Fruit fly (Drosophila melanogaster) whole organism, embryonic: ENCODE data around the gene SmD2.
A peak's percentile ranks its signal among the peaks of the same experiment; 100 is the strongest.

ENCODE experiments used
- CG10959 ChIP-seq: fragments of 200-800 bp; sonication (Bioruptor generic); IDR thresholded peaks from 2 replicates; pipeline ENCODE4 v1.3.6; 2022; ENCODE audit warnings: missing biosample characterization, missing genetic modification characterization
- CG11456 ChIP-seq: fragments of 200-800 bp; sonication (Bioruptor generic); IDR thresholded peaks from 3 replicates; pipeline ENCODE4 v1.3.6; 2022; ENCODE audit warnings: missing biosample characterization, missing genetic modification characterization
- CG11723 ChIP-seq: fragments of 200-800 bp; sonication (Bioruptor generic); optimal IDR thresholded peaks from 2 replicates; lab custom pipeline; 2017; ENCODE audit warnings: missing biosample characterization, mild to moderate bottlenecking, missing genetic modification characterization
- CG13296 ChIP-seq: fragments of 200-800 bp; sonication (Bioruptor generic); optimal IDR thresholded peaks from 3 replicates; lab custom pipeline; 2018; ENCODE audit warnings: missing biosample characterization, mild to moderate bottlenecking, missing genetic modification characterization
- CG14014 ChIP-seq: fragments of 200-800 bp; sonication (Bioruptor generic); IDR thresholded peaks from 2 replicates; pipeline ENCODE4 v1.3.6; 2022; ENCODE audit warnings: missing biosample characterization, missing genetic modification characterization
- CG14710 ChIP-seq: fragments of 200-800 bp; sonication (Bioruptor generic); optimal IDR thresholded peaks from 3 replicates; lab custom pipeline; 2019; ENCODE audit warnings: missing biosample characterization, mild to moderate bottlenecking, missing genetic modification characterization, moderate library complexity
- CG1647 ChIP-seq: fragments of 200-800 bp; sonication (Bioruptor generic); optimal IDR thresholded peaks from 3 replicates; lab custom pipeline; 2016; ENCODE audit warnings: missing biosample characterization, missing genetic modification characterization
- CG17186 ChIP-seq: fragments of 200-800 bp; sonication (Bioruptor generic); optimal IDR thresholded peaks from 3 replicates; lab custom pipeline; 2017; ENCODE audit warnings: missing biosample characterization, missing genetic modification reagents, missing genetic modification characterization
- CG2116 ChIP-seq: fragments of 200-800 bp; sonication (Bioruptor generic); optimal IDR thresholded peaks from 3 replicates; lab custom pipeline; 2018; ENCODE audit warnings: missing biosample characterization, mild to moderate bottlenecking, missing genetic modification characterization
- CG30403 ChIP-seq: fragments of 200-800 bp; sonication (Bioruptor generic); optimal IDR thresholded peaks from 3 replicates; lab custom pipeline; 2016; ENCODE audit warnings: missing biosample characterization, missing genetic modification characterization
- CG31365 ChIP-seq: fragments of 200-800 bp; sonication (Bioruptor generic); optimal IDR thresholded peaks from 2 replicates; lab custom pipeline; 2018; ENCODE audit warnings: missing biosample characterization, mild to moderate bottlenecking, missing genetic modification characterization
- CG6689 ChIP-seq: fragments of 200-800 bp; sonication (Bioruptor generic); IDR thresholded peaks from 2 replicates; pipeline ENCODE4 v1.3.6; 2022; ENCODE audit warnings: missing biosample characterization, missing genetic modification characterization
- CG6813 ChIP-seq: fragments of 200-800 bp; sonication (Bioruptor generic); optimal IDR thresholded peaks from 2 replicates; lab custom pipeline; 2017; ENCODE audit warnings: missing biosample characterization, missing genetic modification characterization, mild to moderate bottlenecking, moderate library complexity, missing genetic modification reagents
- CG7556 ChIP-seq: fragments of 200-800 bp; sonication (Bioruptor generic); optimal IDR thresholded peaks from 2 replicates; lab custom pipeline; 2017; ENCODE audit warnings: missing biosample characterization, mild to moderate bottlenecking, missing genetic modification characterization
- CG7987 ChIP-seq: fragments of 200-800 bp; sonication (Bioruptor generic); optimal IDR thresholded peaks from 2 replicates; lab custom pipeline; 2018; ENCODE audit warnings: missing biosample characterization, mild to moderate bottlenecking, missing genetic modification characterization, moderate library complexity
- CG8924 ChIP-seq: fragments of 200-800 bp; optimal IDR thresholded peaks from 3 replicates; lab custom pipeline; 2019; ENCODE audit warnings: missing biosample characterization, mild to moderate bottlenecking, missing genetic modification characterization, moderate library complexity
- CG9727 ChIP-seq: fragments of 200-800 bp; sonication (Bioruptor generic); optimal IDR thresholded peaks from 3 replicates; lab custom pipeline; 2017; ENCODE audit warnings: missing biosample characterization, mild to moderate bottlenecking, missing genetic modification characterization
- CG9817 ChIP-seq: fragments of 200-800 bp; sonication (Bioruptor generic); optimal IDR thresholded peaks from 2 replicates; lab custom pipeline; 2018; ENCODE audit warnings: missing biosample characterization, mild to moderate bottlenecking, missing genetic modification characterization, moderate library complexity
- CHES-1-like ChIP-seq: fragments of 200-800 bp; sonication (Bioruptor generic); optimal IDR thresholded peaks from 2 replicates; lab custom pipeline; 2016; ENCODE audit warnings: missing biosample characterization, missing genetic modification characterization
- CkIIα-i1 ChIP-seq: fragments of 200-800 bp; sonication (Bioruptor generic); IDR thresholded peaks from 2 replicates; pipeline ENCODE4 v1.3.6; 2022; ENCODE audit warnings: missing biosample characterization, missing genetic modification characterization
- CrebB ChIP-seq: fragments of 200-800 bp; sonication (Bioruptor generic); optimal IDR thresholded peaks from 3 replicates; lab custom pipeline; 2018; ENCODE audit warnings: missing biosample characterization, mild to moderate bottlenecking, missing genetic modification characterization
- Deaf1 ChIP-seq: fragments of 200-800 bp; optimal IDR thresholded peaks from 3 replicates; lab custom pipeline; 2019; ENCODE audit warnings: missing biosample characterization, mild to moderate bottlenecking, missing genetic modification characterization, moderate library complexity
- Dref ChIP-seq: fragments of 200-800 bp; sonication (Bioruptor generic); IDR thresholded peaks from 2 replicates; pipeline ENCODE4 v1.3.6; 2022; ENCODE audit warnings: missing biosample characterization, missing genetic modification characterization
- Elba2 ChIP-seq: fragments of 200-800 bp; sonication (Bioruptor generic); optimal IDR thresholded peaks from 3 replicates; lab custom pipeline; 2016; ENCODE audit warnings: missing biosample characterization, missing genetic modification characterization
- HHEX ChIP-seq: fragments of 200-800 bp; sonication (Bioruptor generic); optimal IDR thresholded peaks from 3 replicates; lab custom pipeline; 2017; ENCODE audit warnings: missing biosample characterization, mild to moderate bottlenecking, missing genetic modification characterization, missing genetic modification reagents
- HmgZ ChIP-seq: fragments of 200-800 bp; sonication (Bioruptor generic); optimal IDR thresholded peaks from 2 replicates; lab custom pipeline; 2018; ENCODE audit warnings: missing biosample characterization, mild to moderate bottlenecking, missing genetic modification characterization
- Mrtf ChIP-seq: fragments of 200-800 bp; sonication (Bioruptor generic); IDR thresholded peaks from 3 replicates; pipeline ENCODE4 v1.3.6; 2022; ENCODE audit warnings: missing biosample characterization, missing genetic modification characterization
- NK7.1 ChIP-seq: fragments of 200-800 bp; sonication (Bioruptor generic); optimal IDR thresholded peaks from 3 replicates; lab custom pipeline; 2016; ENCODE audit warnings: missing biosample characterization, missing genetic modification characterization
- Oli ChIP-seq: fragments of 200-800 bp; sonication (Bioruptor generic); optimal IDR thresholded peaks from 2 replicates; lab custom pipeline; 2018; ENCODE audit warnings: missing biosample characterization, mild to moderate bottlenecking, missing genetic modification characterization, moderate library complexity
- Ravus ChIP-seq: fragments of 200-800 bp; sonication (Bioruptor generic); IDR thresholded peaks from 2 replicates; pipeline ENCODE4 v1.3.6; 2022; ENCODE audit warnings: missing biosample characterization, missing genetic modification characterization
- Stat92E ChIP-seq, 3 experiments: fragments of >200 bp in 2 of 3; fragments of 200-800 bp in 1 of 3; sonication (Bioruptor generic) in 1 of 3; optimal IDR thresholded peaks; 2 replicates each; lab custom pipeline; 2017 to 2019; ENCODE audit warnings: missing biosample characterization in 3 of 3, missing genetic modification characterization in 3 of 3, mild to moderate bottlenecking in 1 of 3, moderate library complexity in 1 of 3
- bcd ChIP-seq: fragments of 200-800 bp; sonication (Bioruptor generic); optimal IDR thresholded peaks from 2 replicates; lab custom pipeline; 2017; ENCODE audit warnings: missing biosample characterization, mild to moderate bottlenecking, missing genetic modification characterization
- bowl ChIP-seq: fragments of 200-800 bp; sonication (Bioruptor generic); IDR thresholded peaks from 2 replicates; pipeline ENCODE4 v1.3.6; 2022; ENCODE audit warnings: missing biosample characterization, missing genetic modification characterization
- br ChIP-seq: fragments of >200 bp; optimal IDR thresholded peaks from 2 replicates; lab custom pipeline; 2017
- bsh ChIP-seq, 2 experiments: fragments of 200-800 bp; sonication (Bioruptor generic); optimal IDR thresholded peaks; 2 replicates each; lab custom pipeline; 2017 to 2018; ENCODE audit warnings: mild to moderate bottlenecking in 2 of 2, missing biosample characterization in 2 of 2, missing genetic modification characterization in 2 of 2, moderate library complexity in 1 of 2
- dysf ChIP-seq: fragments of 200-800 bp; sonication (Bioruptor generic); IDR thresholded peaks from 3 replicates; pipeline ENCODE4 v1.3.6; 2022; ENCODE audit warnings: missing biosample characterization, missing genetic modification characterization
- ems ChIP-seq: fragments of 200-800 bp; sonication (Bioruptor generic); optimal IDR thresholded peaks from 3 replicates; lab custom pipeline; 2016; ENCODE audit warnings: missing biosample characterization, missing genetic modification characterization
- gro ChIP-seq: fragments of 200-800 bp; sonication (Bioruptor generic); optimal IDR thresholded peaks from 2 replicates; lab custom pipeline; 2016; ENCODE audit warnings: missing biosample characterization, missing genetic modification characterization
- hkb ChIP-seq, 2 experiments: fragments of 200-800 bp in 1 of 2; fragments of >200 bp in 1 of 2; sonication (Bioruptor generic) in 1 of 2; IDR thresholded peaks in 1 of 2; optimal IDR thresholded peaks in 1 of 2; 2 replicates each; pipeline versions ENCODE4 v1.3.6 to Lab custom; 2017 to 2022; ENCODE audit warnings: missing biosample characterization in 1 of 2, missing genetic modification characterization in 1 of 2
- pb ChIP-seq: fragments of 200-800 bp; sonication (Bioruptor generic); optimal IDR thresholded peaks from 3 replicates; lab custom pipeline; 2016; ENCODE audit warnings: missing biosample characterization, missing genetic modification characterization
- pita ChIP-seq: fragments of 200-800 bp; sonication (Bioruptor generic); optimal IDR thresholded peaks from 2 replicates; lab custom pipeline; 2017; ENCODE audit warnings: missing biosample characterization, mild to moderate bottlenecking, missing genetic modification characterization
- rib ChIP-seq: fragments of 200-800 bp; sonication (Bioruptor generic); IDR thresholded peaks from 2 replicates; pipeline ENCODE4 v1.3.6; 2022; ENCODE audit warnings: missing biosample characterization, missing genetic modification characterization
- sc ChIP-seq, 3 experiments: fragments of >200 bp in 2 of 3; fragments of 200-800 bp in 1 of 3; sonication (Bioruptor generic) in 1 of 3; optimal IDR thresholded peaks; 2 replicates in 2 of 3; 3 replicates in 1 of 3; lab custom pipeline; 2017; ENCODE audit warnings: mild to moderate bottlenecking in 1 of 3, missing biosample characterization in 1 of 3, missing genetic modification characterization in 1 of 3, missing genetic modification reagents in 1 of 3
- slou ChIP-seq: fragments of 200-800 bp; sonication (Bioruptor generic); optimal IDR thresholded peaks from 3 replicates; lab custom pipeline; 2016; ENCODE audit warnings: missing biosample characterization, missing genetic modification characterization
- tll ChIP-seq, 2 experiments: fragments of 200-800 bp in 1 of 2; fragments of >200 bp in 1 of 2; sonication (Bioruptor generic) in 1 of 2; optimal IDR thresholded peaks; 2 replicates each; lab custom pipeline; 2017 to 2019; ENCODE audit warnings: missing biosample characterization in 2 of 2, missing genetic modification characterization in 2 of 2, mild to moderate bottlenecking in 1 of 2, moderate library complexity in 1 of 2
- unc-4 ChIP-seq: fragments of 200-800 bp; sonication (Bioruptor generic); IDR thresholded peaks from 2 replicates; pipeline ENCODE4 v1.3.6; 2022; ENCODE audit warnings: missing biosample characterization, missing genetic modification characterization; ENCODE audit not compliant: partially characterized antibody
- vvl ChIP-seq: fragments of 200-800 bp; sonication (Bioruptor generic); IDR thresholded peaks from 2 replicates; pipeline ENCODE4 v1.3.6; 2022; ENCODE audit warnings: missing biosample characterization, missing genetic modification characterization
- wdn ChIP-seq: fragments of 200-800 bp; sonication (Bioruptor generic); IDR thresholded peaks from 2 replicates; pipeline ENCODE4 v1.3.6; 2022; ENCODE audit warnings: missing biosample characterization, missing genetic modification characterization

Gene SmD2

DNA sequence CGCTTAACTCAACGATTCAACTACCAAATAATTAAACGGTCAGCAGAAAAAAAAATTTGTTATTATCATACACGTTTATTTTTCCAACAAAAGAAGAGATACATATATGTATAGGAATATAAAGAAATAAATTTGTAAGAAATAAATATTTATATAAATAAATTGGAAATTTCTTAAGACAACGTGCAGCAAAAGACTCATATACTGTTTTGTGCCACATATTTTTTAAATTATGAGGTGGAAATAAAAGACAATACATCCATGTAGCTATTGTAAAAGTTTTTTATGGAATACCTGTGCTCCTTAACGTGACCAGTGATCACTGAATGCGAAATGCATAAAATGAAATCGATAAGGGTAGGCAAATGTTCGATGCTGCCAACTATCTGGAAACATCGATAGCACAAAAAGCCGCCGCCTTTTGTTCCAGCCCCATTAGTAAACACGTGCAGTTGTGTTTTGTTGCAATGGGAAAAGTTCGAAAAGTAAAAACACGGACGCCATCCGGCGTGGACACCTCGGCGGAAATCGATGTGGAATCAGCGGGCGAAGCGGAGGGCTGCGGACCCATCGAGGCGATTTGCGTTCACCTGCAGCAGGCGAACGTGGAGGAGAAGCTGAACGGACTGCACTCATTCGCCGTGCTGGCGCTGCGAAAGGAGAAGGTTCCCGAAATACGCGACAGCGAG, 23.0 kb upstream of the SmD2 start, which contains the start of gene CG10286 (continued):
- TF ChIP-seq hkb (optimal IDR thresholded peaks at IDR 0.05; lab: Kevin White, UChicago) (no peak), hkb (GFP tag; IDR thresholded peaks at IDR 0.05; lab: Robert Waterston, UW) (peak; percentile 17), rib (GFP tag; lab: Robert Waterston, UW) (peak; percentile 11; the same call in 1 of the 2 replicates), bsh (GFP tag; optimal IDR thresholded peaks at IDR 0.05; lab: Kevin White, UChicago) (peak in 1 of 2 experiments; percentile 24), vvl (peak; percentile 72), CG1647 (GFP tag; lab: Kevin White, UChicago) (no peak), CG9727 (GFP tag; lab: Kevin White, UChicago) (peak; percentile 48), HHEX (GFP tag; lab: Kevin White, UChicago) (peak; percentile 9), Elba2 (GFP tag; lab: Kevin White, UChicago) (no peak), CG7556 (GFP tag; lab: Kevin White, UChicago) (peak; percentile 64), CHES-1-like (peak; percentile 29), NK7.1 (no peak), CG7987 (GFP tag; lab: Kevin White, UChicago) (peak; percentile 54), CG14014 (GFP tag; lab: Robert Waterston, UW) (peak; percentile 32; the same call in 1 of the 2 replicates), CG6689 (GFP tag; lab: Robert Waterston, UW) (peak; percentile 48; the same call in 1 of the 2 replicates), Oli (tag; lab: Kevin White, UChicago) (no peak), CG11456 (GFP tag; lab: Robert Waterston, UW) (0 out of 3 replicates have a peak, but pooled peaks have one; percentile 7), bowl (GFP tag; lab: Robert Waterston, UW) (no peak), CG6813 (GFP tag; lab: Kevin White, UChicago) (peak; percentile 47), CG11723 (GFP tag; lab: Kevin White, UChicago) (no peak), Ravus (no peak), slou (no peak), CkIIα-i1 (GFP tag; lab: Robert Waterston, UW) (no peak), br (no peak), pita (GFP tag; lab: Kevin White, UChicago) (no peak), Dref (GFP tag; lab: Robert Waterston, UW) (peak; percentile 91), Mrtf (GFP tag; lab: Robert Waterston, UW) (no peak), Deaf1 (tag; lab: Kevin White, UChicago) (no peak), HmgZ (tag; lab: Kevin White, UChicago) (peak; percentile 51), CG8924 (tag; lab: Kevin White, UChicago) (peak; percentile 86), Stat92E (GFP tag; optimal IDR thresholded peaks at IDR 0.05; lab: Kevin White, UChicago) (no peak), CG10959 (GFP tag; lab: Robert Waterston, UW) (no peak), sc (optimal IDR thresholded peaks at IDR 0.05; lab: Kevin White, UChicago) (no peak), sc (GFP tag; optimal IDR thresholded peaks at IDR 0.05; lab: Kevin White, UChicago) (no peak), CG17186 (GFP tag; lab: Kevin White, UChicago) (no peak), CrebB (tag; lab: Kevin White, UChicago) (no peak), dysf (GFP tag; lab: Robert Waterston, UW) (peak; percentile 20; the same call in 2 of the 3 replicates), ems (GFP tag; lab: Kevin White, UChicago) (no peak), gro (GFP tag; lab: Kevin White, UChicago) (no peak), tll (GFP tag; optimal IDR thresholded peaks at IDR 0.05; lab: Kevin White, UChicago) (no peak), CG31365 (tag; lab: Kevin White, UChicago) (no peak), unc-4 (GFP tag; lab: Robert Waterston, UW) (peak; percentile 68), wdn (GFP tag; lab: Robert Waterston, UW) (no peak), CG14710 (peak; percentile 35), bcd (GFP tag; lab: Kevin White, UChicago) (peak; percentile 19), pb (peak; percentile 5), CG13296 (GFP tag; lab: Kevin White, UChicago) (peak; percentile 32), CG30403 (peak; percentile 12), CG9817 (tag; lab: Kevin White, UChicago) (peak; percentile 22), CG2116 (GFP tag; lab: Kevin White, UChicago) (peak; percentile 56)
